Fruit fly (Drosophila melanogaster) whole organism, prepupa: Measurements from ENCODE around the gene CG12477.

Experiments
- CG11294 ChIP-seq: fragments of 200-800 bp; sonication (Bioruptor generic); IDR thresholded peaks from 2 replicates; pipeline ENCODE4 v1.3.6; 2022; ENCODE audit warnings: missing biosample characterization, missing genetic modification characterization
- CG15336 ChIP-seq: fragments of 200-800 bp; sonication (Bioruptor generic); IDR thresholded peaks from 2 replicates; pipeline ENCODE4 v1.3.6; 2022; ENCODE audit warnings: missing biosample characterization, missing genetic modification characterization
- CG6808 ChIP-seq: fragments of 200-800 bp; sonication (Bioruptor generic); optimal IDR thresholded peaks from 3 replicates; lab custom pipeline; 2017; ENCODE audit warnings: missing biosample characterization, missing genetic modification characterization, mild to moderate bottlenecking, moderate library complexity, missing genetic modification reagents
- CG8632 ChIP-seq: fragments of 200-800 bp; sonication (Bioruptor generic); optimal IDR thresholded peaks from 3 replicates; lab custom pipeline; 2016; ENCODE audit warnings: missing biosample characterization, missing genetic modification characterization
- Eip75B ChIP-seq: fragments of 200-800 bp; sonication (Bioruptor generic); optimal IDR thresholded peaks from 3 replicates; lab custom pipeline; 2016; ENCODE audit warnings: missing biosample characterization, missing genetic modification characterization
- Eip78C ChIP-seq: fragments of 200-800 bp; sonication (Bioruptor generic); peaks from one replicate; lab custom pipeline; 2016; ENCODE audit warnings: missing biosample characterization, missing genetic modification characterization
- Gug ChIP-seq: fragments of 200-800 bp; sonication (Bioruptor generic); IDR thresholded peaks from 2 replicates; pipeline ENCODE4 v1.3.6; 2022; ENCODE audit warnings: missing biosample characterization, missing genetic modification characterization

DNA sequence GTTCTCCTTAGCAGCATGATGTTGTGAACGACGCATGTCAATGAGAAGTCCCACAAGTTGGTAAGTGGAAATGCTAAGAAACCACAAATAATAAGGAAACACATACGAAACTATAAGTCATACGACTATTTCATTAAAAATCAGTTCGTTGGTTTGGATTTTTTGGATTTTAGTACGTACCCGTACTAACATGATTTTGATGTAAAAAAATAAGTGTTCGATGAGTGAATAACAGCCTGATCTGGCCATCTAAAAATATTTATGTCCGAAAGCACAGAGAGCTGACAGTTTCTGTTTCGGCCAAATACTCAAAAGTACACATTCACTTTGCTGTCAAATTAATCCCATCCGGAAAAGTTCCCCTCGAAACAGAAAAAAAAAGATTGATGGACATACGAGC lies 29.2 kb downstream of the CG12477 start, which contains the start of gene CG6893:
- TF ChIP-seq CG15336 (GFP tag; lab: Robert Waterston, UW) (no peak), CG6808 (GFP tag; lab: Kevin White, UChicago) (no peak), Gug (GFP tag; lab: Robert Waterston, UW) (no peak), CG8632 (GFP tag; lab: Kevin White, UChicago) (no peak), Eip78C (GFP tag; lab: Kevin White, UChicago) (no peak), Eip75B (GFP tag; lab: Kevin White, UChicago) (no peak), CG11294 (GFP tag; lab: Robert Waterston, UW) (no peak)
